Worm (Caenorhabditis elegans) whole organism, midembryonic: ENCODE results near the gene fbxb-16.

ENCODE experiments used
- T22C8.4 ChIP-seq: fragments of 200-800 bp; sonication (Bioruptor generic); IDR thresholded peaks from 2 replicates; pipeline ENCODE4 v1.3.6; 2022; ENCODE audit warnings: missing genetic modification characterization, missing compliant biosample characterization
- cog-1 ChIP-seq: sonication (generic microtip); optimal IDR thresholded peaks from 2 replicates; lab custom pipeline; 2016; ENCODE audit warnings: missing genetic modification characterization, missing compliant biosample characterization
- flt-1 ChIP-seq: fragments of 200-800 bp; sonication (Bioruptor generic); IDR thresholded peaks from 2 replicates; pipeline ENCODE4 v1.3.6; 2022; ENCODE audit warnings: missing genetic modification characterization, missing compliant biosample characterization
- klf-2 ChIP-seq: fragments of 200-800 bp; sonication (Bioruptor generic); conservative IDR thresholded peaks from 2 replicates; pipeline ENCODE4 v1.3.6; 2022; ENCODE audit warnings: missing genetic modification reagents, missing genetic modification characterization, missing compliant biosample characterization
- tab-1 ChIP-seq: fragments of 200-800 bp; sonication (Bioruptor generic); IDR thresholded peaks from 2 replicates; pipeline ENCODE4 v1.3.6; 2022; ENCODE audit warnings: missing genetic modification characterization, missing compliant biosample characterization
- ztf-23 ChIP-seq: fragments of 200-800 bp; sonication (Bioruptor generic); IDR thresholded peaks from 2 replicates; pipeline ENCODE4 v1.3.6; 2022; ENCODE audit warnings: missing genetic modification reagents, missing genetic modification characterization, missing compliant biosample characterization

DNA sequence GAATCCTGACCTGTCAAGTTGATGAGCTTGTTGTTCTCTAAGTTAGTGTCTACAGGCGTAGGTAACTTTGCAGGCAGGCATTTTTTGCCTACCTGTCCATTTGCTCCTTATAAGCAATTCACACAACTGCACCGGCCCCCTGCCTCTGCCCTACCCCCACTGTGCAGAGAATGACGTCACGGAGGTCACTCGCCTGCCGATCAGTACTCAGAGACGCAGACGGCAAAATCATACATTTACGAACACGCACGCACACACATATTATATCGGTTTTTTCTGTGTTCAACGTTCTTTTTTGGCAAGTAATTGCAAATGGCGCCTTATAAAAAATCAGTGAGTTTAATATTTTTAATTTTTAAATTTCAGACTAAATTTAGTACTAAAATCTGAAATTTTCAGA lies 11.8 kb upstream of the fbxb-16 start, which contains the start of gene duxl-1:
- TF ChIP-seq flt-1 (no peak), ztf-23 (no peak), cog-1 (no peak), T22C8.4 (no peak), klf-2 (GFP tag; lab: Robert Waterston, UW) (no peak), tab-1 (no peak)
